Fruit fly (Drosophila melanogaster) whole organism, pupa: Measurements from ENCODE around the gene CG12106.

Experiments
- CG10348 ChIP-seq: fragments of 200-800 bp; sonication (Bioruptor generic); IDR thresholded peaks from 2 replicates; pipeline ENCODE4 v1.3.6; 2022; ENCODE audit warnings: missing biosample characterization, missing genetic modification characterization
- CG12605 ChIP-seq: fragments of 200-800 bp; sonication (Bioruptor generic); IDR thresholded peaks from 2 replicates; pipeline ENCODE4 v1.3.6; 2022; ENCODE audit warnings: missing biosample characterization, missing genetic modification characterization
- CG13204 ChIP-seq: fragments of 200-800 bp; sonication (Bioruptor generic); optimal IDR thresholded peaks from 2 replicates; lab custom pipeline; 2018; ENCODE audit warnings: missing biosample characterization, mild to moderate bottlenecking, missing genetic modification characterization, moderate library complexity
- CG14655 ChIP-seq: fragments of 200-800 bp; sonication (Bioruptor generic); optimal IDR thresholded peaks from 3 replicates; lab custom pipeline; 2017; ENCODE audit warnings: mild to moderate bottlenecking, missing biosample characterization, missing genetic modification reagents, missing genetic modification characterization
- CG15710 ChIP-seq: fragments of 200-800 bp; sonication (Bioruptor generic); optimal IDR thresholded peaks from 2 replicates; lab custom pipeline; 2018; ENCODE audit warnings: missing biosample characterization, mild to moderate bottlenecking, missing genetic modification characterization, moderate library complexity
- CG17806 ChIP-seq: fragments of 200-800 bp; sonication (Bioruptor generic); optimal IDR thresholded peaks from 2 replicates; lab custom pipeline; 2018; ENCODE audit warnings: missing biosample characterization, mild to moderate bottlenecking, missing genetic modification characterization, moderate library complexity
- CG32121 ChIP-seq: fragments of 200-800 bp; sonication (Bioruptor generic); IDR thresholded peaks from 2 replicates; pipeline ENCODE4 v1.3.6; 2022; ENCODE audit warnings: missing biosample characterization, missing genetic modification characterization
- CG34367 ChIP-seq: fragments of 200-800 bp; sonication (Bioruptor generic); optimal IDR thresholded peaks from 2 replicates; lab custom pipeline; 2018; ENCODE audit warnings: missing biosample characterization, mild to moderate bottlenecking, missing genetic modification characterization
- CG4496 ChIP-seq: fragments of 200-800 bp; sonication (Bioruptor generic); IDR thresholded peaks from 3 replicates; pipeline ENCODE4 v1.3.6; 2022; ENCODE audit warnings: missing biosample characterization, missing genetic modification characterization
- CG8159 ChIP-seq: fragments of 200-800 bp; sonication (Bioruptor generic); optimal IDR thresholded peaks from 3 replicates; lab custom pipeline; 2018; ENCODE audit warnings: missing biosample characterization, mild to moderate bottlenecking, missing genetic modification characterization, moderate library complexity
- CG8301 ChIP-seq: fragments of 200-800 bp; sonication (Bioruptor generic); optimal IDR thresholded peaks from 2 replicates; lab custom pipeline; 2018; ENCODE audit warnings: missing biosample characterization, mild to moderate bottlenecking, missing genetic modification characterization
- CG9948 ChIP-seq: fragments of 200-800 bp; sonication (Bioruptor generic); optimal IDR thresholded peaks from 2 replicates; lab custom pipeline; 2018; ENCODE audit warnings: missing biosample characterization, mild to moderate bottlenecking, missing genetic modification characterization, moderate library complexity
- D1 ChIP-seq: fragments of 200-800 bp; sonication (Bioruptor generic); optimal IDR thresholded peaks from 2 replicates; lab custom pipeline; 2018; ENCODE audit warnings: missing biosample characterization, mild to moderate bottlenecking, missing genetic modification characterization, moderate library complexity
- EcR ChIP-seq: fragments of 200-800 bp; sonication (Bioruptor generic); optimal IDR thresholded peaks from 3 replicates; lab custom pipeline; 2019; ENCODE audit warnings: missing biosample characterization, missing genetic modification characterization, mild to moderate bottlenecking, moderate library complexity, missing genetic modification reagents
- Ets98B ChIP-seq: fragments of 200-800 bp; sonication (Bioruptor generic); IDR thresholded peaks from 2 replicates; pipeline ENCODE4 v1.3.6; 2022; ENCODE audit warnings: missing biosample characterization, missing genetic modification characterization
- Pif1A ChIP-seq: fragments of 200-800 bp; sonication (Bioruptor generic); optimal IDR thresholded peaks from 3 replicates; lab custom pipeline; 2016; ENCODE audit warnings: missing biosample characterization, missing genetic modification characterization
- Pif1B ChIP-seq: fragments of 200-800 bp; sonication (Bioruptor generic); optimal IDR thresholded peaks from 3 replicates; lab custom pipeline; 2016; ENCODE audit warnings: missing biosample characterization, missing genetic modification characterization
- Snoo ChIP-seq: fragments of 200-800 bp; sonication (Bioruptor generic); optimal IDR thresholded peaks from 3 replicates; lab custom pipeline; 2017; ENCODE audit warnings: missing biosample characterization, mild to moderate bottlenecking, missing genetic modification characterization, inconsistent platforms
- fd96Ca ChIP-seq: fragments of 200-800 bp; sonication (Bioruptor generic); IDR thresholded peaks from 3 replicates; pipeline ENCODE4 v1.3.6; 2022; ENCODE audit warnings: missing biosample characterization, missing genetic modification characterization
- gl ChIP-seq: fragments of 200-800 bp; sonication (Bioruptor generic); optimal IDR thresholded peaks from 2 replicates; lab custom pipeline; 2018; ENCODE audit warnings: missing biosample characterization, mild to moderate bottlenecking, missing genetic modification characterization
- rn ChIP-seq: fragments of 200-800 bp; sonication (Bioruptor generic); IDR thresholded peaks from 2 replicates; pipeline ENCODE4 v1.3.6; 2022; ENCODE audit warnings: missing biosample characterization, missing genetic modification characterization

Gene CG12106

dm6 chrX:9155715-9156387 is 37.8 kb upstream of the CG12106 start:
- no peak for TF ChIP-seq D1 (tag; lab: Kevin White, UChicago)
- peak; percentile 25 for TF ChIP-seq CG8159 (tag; lab: Kevin White, UChicago)
- TF ChIP-seq Pif1A (GFP tag; lab: Kevin White, UChicago), result peak; percentile 50
- TF ChIP-seq EcR (GFP tag; lab: Kevin White, UChicago), result no peak
- TF ChIP-seq fd96Ca (GFP tag; lab: Robert Waterston, UW), result peak; percentile 46; the same call in 2 of the 3 replicates
- TF ChIP-seq Snoo (tag; lab: Kevin White, UChicago), result no peak
- TF ChIP-seq CG9948 (tag; lab: Kevin White, UChicago), result peak; percentile 9
- peak; percentile 54 for TF ChIP-seq CG14655
- peak; percentile 53 for TF ChIP-seq gl (tag; lab: Kevin White, UChicago)
- TF ChIP-seq CG15710, result peak; percentile 31
- TF ChIP-seq rn, result no peak
- TF ChIP-seq CG17806 (tag; lab: Kevin White, UChicago), result no peak
- TF ChIP-seq CG4496 (GFP tag; lab: Robert Waterston, UW), result peak; percentile 31; the same call in 1 of the 3 replicates
- TF ChIP-seq CG12605, result peak; percentile 29
- peak; percentile 23 for TF ChIP-seq CG32121 (GFP tag; lab: Robert Waterston, UW)
- peak; percentile 41 for TF ChIP-seq CG13204
- TF ChIP-seq Pif1B (GFP tag; lab: Kevin White, UChicago), result peak; percentile 55
- peak; percentile 12 for TF ChIP-seq CG8301
- peak; percentile 49 for TF ChIP-seq CG34367 (tag; lab: Kevin White, UChicago)
- no peak for TF ChIP-seq Ets98B (GFP tag; lab: Robert Waterston, UW)
- no peak for TF ChIP-seq CG10348 (GFP tag; lab: Robert Waterston, UW)

- TF ChIP-seq CG12605 (no peak), Pif1A (GFP tag; lab: Kevin White, UChicago) (no peak)
Measured at dm6 chrX:9156388-9156823, 37.3 kb upstream of the CG12106 start, which contains the start of gene His3.3B. His3.3B (minus strand) TSS chrX:9156669.

- TF ChIP-seq CG15710, result no peak
- no peak for TF ChIP-seq D1 (tag; lab: Kevin White, UChicago)
- TF ChIP-seq CG8301, result no peak
- TF ChIP-seq Pif1A (GFP tag; lab: Kevin White, UChicago), result no peak
- TF ChIP-seq, all 21 proteins: peak for 0
Measured at dm6 chrX:9158366-9158765, 35.3 kb upstream of the CG12106 start, which contains the start of the genes Ost48 and Dlip1. Ost48 (minus strand) TSS chrX:9158515. Dlip1 (plus strand) TSS chrX:9158622.

- TF ChIP-seq CG13204 (no peak), CG8159 (tag; lab: Kevin White, UChicago) (no peak), CG4496 (GFP tag; lab: Robert Waterston, UW) (no peak), rn (no peak), Ets98B (GFP tag; lab: Robert Waterston, UW) (no peak), gl (tag; lab: Kevin White, UChicago) (no peak), CG12605 (no peak), Pif1A (GFP tag; lab: Kevin White, UChicago) (no peak), CG17806 (tag; lab: Kevin White, UChicago) (no peak), EcR (GFP tag; lab: Kevin White, UChicago) (no peak), CG8301 (no peak), CG34367 (tag; lab: Kevin White, UChicago) (no peak), CG15710 (no peak), CG10348 (GFP tag; lab: Robert Waterston, UW) (no peak), D1 (tag; lab: Kevin White, UChicago) (no peak)
Measured at dm6 chrX:9159736-9160135, 34.0 kb upstream of the CG12106 start, which contains the start of gene NdufA3. NdufA3 (minus strand) TSS chrX:9160052.

- TF ChIP-seq Pif1B (GFP tag; lab: Kevin White, UChicago), result no peak
- TF ChIP-seq D1 (tag; lab: Kevin White, UChicago), result no peak
- TF ChIP-seq CG17806 (tag; lab: Kevin White, UChicago), result no peak
- TF ChIP-seq CG15710, result no peak
Measured at dm6 chrX:9161912-9162311, 31.8 kb upstream of the CG12106 start, which contains the start of the genes Zpr1 and CG44532. Zpr1 (minus strand) TSS chrX:9162090. CG44532 (plus strand) TSS chrX:9162092.

dm6 chrX:9163110-9163509 is 30.6 kb upstream of the CG12106 start, which contains the start of gene mei-P26:
mei-P26 (plus strand) TSS chrX:9163255.
- TF ChIP-seq Pif1B (GFP tag; lab: Kevin White, UChicago), result no peak
- no peak for TF ChIP-seq CG8301
- no peak for TF ChIP-seq CG4496 (GFP tag; lab: Robert Waterston, UW)
- TF ChIP-seq CG15710, result no peak
- TF ChIP-seq gl (tag; lab: Kevin White, UChicago), result no peak
- TF ChIP-seq CG8159 (tag; lab: Kevin White, UChicago), result no peak
- TF ChIP-seq CG13204, result no peak
- no peak for TF ChIP-seq EcR (GFP tag; lab: Kevin White, UChicago)
- TF ChIP-seq CG32121 (GFP tag; lab: Robert Waterston, UW), result no peak
- TF ChIP-seq CG34367 (tag; lab: Kevin White, UChicago), result no peak
- no peak for TF ChIP-seq Snoo (tag; lab: Kevin White, UChicago)
- TF ChIP-seq CG9948 (tag; lab: Kevin White, UChicago), result no peak
- TF ChIP-seq rn, result no peak
- TF ChIP-seq CG12605, result no peak
- TF ChIP-seq CG14655, result no peak
- TF ChIP-seq Ets98B (GFP tag; lab: Robert Waterston, UW), result no peak
